Fruit fly (Drosophila melanogaster) whole organism, embryonic: ENCODE data around the gene a10.

Experiments used
- Antp ChIP-seq: fragments of 200-800 bp; sonication (Bioruptor generic); optimal IDR thresholded peaks from 3 replicates; lab custom pipeline; 2016; ENCODE audit warnings: missing biosample characterization, missing genetic modification characterization
- Asciz ChIP-seq: fragments of 200-800 bp; sonication (Bioruptor generic); optimal IDR thresholded peaks from 2 replicates; lab custom pipeline; 2017; ENCODE audit warnings: missing biosample characterization, mild to moderate bottlenecking, missing genetic modification characterization, missing genetic modification reagents
- Bgb ChIP-seq: fragments of 200-800 bp; sonication (Bioruptor generic); IDR thresholded peaks from 2 replicates; pipeline ENCODE4 v1.3.6; 2022; ENCODE audit warnings: missing biosample characterization, missing genetic modification characterization; ENCODE audit not compliant: partially characterized antibody
- CG10209 ChIP-seq: fragments of 200-800 bp; sonication (Bioruptor generic); optimal IDR thresholded peaks from 3 replicates; lab custom pipeline; 2017; ENCODE audit warnings: missing biosample characterization, mild to moderate bottlenecking, missing genetic modification characterization, missing genetic modification reagents
- CG12391 ChIP-seq: fragments of 200-800 bp; sonication (Bioruptor generic); optimal IDR thresholded peaks from 3 replicates; lab custom pipeline; 2018; ENCODE audit warnings: missing biosample characterization, mild to moderate bottlenecking, missing genetic modification characterization, moderate library complexity
- CG13624 ChIP-seq: fragments of 200-800 bp; sonication (Bioruptor generic); optimal IDR thresholded peaks from 2 replicates; lab custom pipeline; 2016; ENCODE audit warnings: missing biosample characterization, missing genetic modification characterization
- CG16863 ChIP-seq: fragments of 200-800 bp; sonication (Bioruptor generic); optimal IDR thresholded peaks from 3 replicates; lab custom pipeline; 2016; ENCODE audit warnings: missing biosample characterization, missing genetic modification characterization
- CG3281 ChIP-seq: fragments of 200-800 bp; sonication (Bioruptor generic); optimal IDR thresholded peaks from 3 replicates; lab custom pipeline; 2017; ENCODE audit warnings: missing biosample characterization, mild to moderate bottlenecking, missing genetic modification characterization
- CG3726 ChIP-seq: fragments of 200-800 bp; sonication (Bioruptor generic); IDR thresholded peaks from 3 replicates; pipeline ENCODE4, ENCODE4 v1.3.6; 2022; ENCODE audit warnings: missing biosample characterization, missing genetic modification characterization
- CG42726 ChIP-seq: fragments of 200-800 bp; sonication (Bioruptor generic); IDR thresholded peaks from 2 replicates; pipeline ENCODE4 v1.3.6; 2022; ENCODE audit warnings: missing biosample characterization, missing genetic modification characterization; ENCODE audit not compliant: partially characterized antibody
- CG4820 ChIP-seq: fragments of 200-800 bp; sonication (Bioruptor generic); optimal IDR thresholded peaks from 3 replicates; lab custom pipeline; 2016; ENCODE audit warnings: missing biosample characterization, missing genetic modification characterization
- CG5180 ChIP-seq: fragments of 200-800 bp; sonication (Bioruptor generic); optimal IDR thresholded peaks from 3 replicates; lab custom pipeline; 2017; ENCODE audit warnings: missing biosample characterization, missing genetic modification characterization, mild to moderate bottlenecking, moderate library complexity, missing genetic modification reagents
- CG6854 ChIP-seq: fragments of 200-800 bp; sonication (Bioruptor generic); optimal IDR thresholded peaks from 3 replicates; lab custom pipeline; 2017; ENCODE audit warnings: missing biosample characterization, mild to moderate bottlenecking, missing genetic modification characterization
- CG7786 ChIP-seq: fragments of 200-800 bp; sonication (Bioruptor generic); optimal IDR thresholded peaks from 2 replicates; lab custom pipeline; 2016; ENCODE audit warnings: missing biosample characterization, missing genetic modification characterization
- Camta ChIP-seq: fragments of 200-800 bp; sonication (Bioruptor generic); optimal IDR thresholded peaks from 2 replicates; lab custom pipeline; 2016; ENCODE audit warnings: missing biosample characterization, missing genetic modification characterization
- CkIIα-i1 ChIP-seq: fragments of 200-800 bp; sonication (Bioruptor generic); IDR thresholded peaks from 2 replicates; pipeline ENCODE4 v1.3.6; 2022; ENCODE audit warnings: missing biosample characterization, missing genetic modification characterization
- Dip2 ChIP-seq: fragments of 200-800 bp; sonication (Bioruptor generic); IDR thresholded peaks from 2 replicates; pipeline ENCODE4 v1.3.6; 2022; ENCODE audit warnings: missing biosample characterization, missing genetic modification characterization
- Dip3 ChIP-seq: fragments of 200-800 bp; sonication (Bioruptor generic); optimal IDR thresholded peaks from 3 replicates; lab custom pipeline; 2016; ENCODE audit warnings: missing biosample characterization, missing genetic modification characterization
- E2f2 ChIP-seq: fragments of 200-800 bp; sonication (Bioruptor generic); IDR thresholded peaks from 2 replicates; pipeline ENCODE4 v1.3.6; 2022; ENCODE audit warnings: missing biosample characterization, missing genetic modification characterization
- ERR ChIP-seq: fragments of 200-800 bp; sonication (Bioruptor generic); optimal IDR thresholded peaks from 2 replicates; lab custom pipeline; 2016; ENCODE audit warnings: missing biosample characterization, missing genetic modification characterization
- Eip74EF ChIP-seq, 2 experiments: fragments of 200-800 bp in 1 of 2; fragments of >200 bp in 1 of 2; sonication (Bioruptor generic) in 1 of 2; optimal IDR thresholded peaks; 2 replicates each; lab custom pipeline; 2017 to 2019; ENCODE audit warnings: missing biosample characterization in 2 of 2, missing genetic modification characterization in 2 of 2, mild to moderate bottlenecking in 1 of 2, moderate library complexity in 1 of 2
- GATAe ChIP-seq: fragments of 200-800 bp; sonication (Bioruptor generic); conservative IDR thresholded peaks from 2 replicates; pipeline ENCODE4 v1.3.6; 2022; ENCODE audit warnings: missing biosample characterization, missing genetic modification characterization
- HHEX ChIP-seq: fragments of 200-800 bp; sonication (Bioruptor generic); optimal IDR thresholded peaks from 3 replicates; lab custom pipeline; 2017; ENCODE audit warnings: missing biosample characterization, mild to moderate bottlenecking, missing genetic modification characterization, missing genetic modification reagents
- Hmx ChIP-seq: fragments of 200-800 bp; sonication (Bioruptor generic); optimal IDR thresholded peaks from 2 replicates; lab custom pipeline; 2016; ENCODE audit warnings: missing biosample characterization, missing genetic modification characterization
- Hr3 ChIP-seq: fragments of 200-800 bp; sonication (Bioruptor generic); optimal IDR thresholded peaks from 3 replicates; lab custom pipeline; 2016; ENCODE audit warnings: missing biosample characterization, missing genetic modification characterization
- MBD-R2 ChIP-seq: fragments of 200-800 bp; sonication (Bioruptor generic); IDR thresholded peaks from 2 replicates; pipeline ENCODE4 v1.3.6; 2022; ENCODE audit warnings: missing biosample characterization, missing genetic modification characterization
- Myb ChIP-seq: fragments of 200-800 bp; sonication (Bioruptor generic); optimal IDR thresholded peaks from 2 replicates; lab custom pipeline; 2016; ENCODE audit warnings: missing biosample characterization, missing genetic modification characterization
- PHDP ChIP-seq: fragments of 200-800 bp; sonication (Bioruptor generic); optimal IDR thresholded peaks from 3 replicates; lab custom pipeline; 2018; ENCODE audit warnings: missing biosample characterization, mild to moderate bottlenecking, missing genetic modification characterization, moderate library complexity
- TFAM ChIP-seq: fragments of 200-800 bp; sonication (Bioruptor generic); optimal IDR thresholded peaks from 2 replicates; lab custom pipeline; 2017; ENCODE audit warnings: missing biosample characterization, missing genetic modification characterization, inconsistent platforms
- Tbp ChIP-seq: fragments of >200 bp; optimal IDR thresholded peaks from 2 replicates; lab custom pipeline; 2018; ENCODE audit warnings: missing biosample characterization, missing genetic modification characterization
- al ChIP-seq: fragments of 200-800 bp; sonication (Bioruptor generic); IDR thresholded peaks from 2 replicates; pipeline ENCODE4 v1.3.6; 2022; ENCODE audit warnings: missing biosample characterization, missing genetic modification characterization
- cad ChIP-seq: fragments of >200 bp; optimal IDR thresholded peaks from 2 replicates; lab custom pipeline; 2017; ENCODE audit warnings: missing biosample characterization, missing genetic modification characterization
- esg ChIP-seq: fragments of 200-800 bp; sonication (Bioruptor generic); conservative IDR thresholded peaks from 2 replicates; pipeline ENCODE4 v1.3.6; 2022; ENCODE audit warnings: missing biosample characterization, missing genetic modification characterization
- eve ChIP-seq, 2 experiments: fragments of >200 bp; optimal IDR thresholded peaks; 2 replicates each; lab custom pipeline; 2017; ENCODE audit warnings: missing biosample characterization in 2 of 2, missing genetic modification characterization in 2 of 2
- fd64A ChIP-seq: fragments of 200-800 bp; sonication (Bioruptor generic); optimal IDR thresholded peaks from 3 replicates; lab custom pipeline; 2018; ENCODE audit warnings: missing biosample characterization, mild to moderate bottlenecking, missing genetic modification characterization
- grau ChIP-seq: fragments of 200-800 bp; optimal IDR thresholded peaks from 3 replicates; lab custom pipeline; 2019; ENCODE audit warnings: missing biosample characterization, mild to moderate bottlenecking, missing genetic modification characterization, moderate library complexity
- h ChIP-seq: fragments of >200 bp; optimal IDR thresholded peaks from 2 replicates; lab custom pipeline; 2017
- hkb ChIP-seq, 2 experiments: fragments of 200-800 bp in 1 of 2; fragments of >200 bp in 1 of 2; sonication (Bioruptor generic) in 1 of 2; IDR thresholded peaks in 1 of 2; optimal IDR thresholded peaks in 1 of 2; 2 replicates each; pipeline versions ENCODE4 v1.3.6 to Lab custom; 2017 to 2022; ENCODE audit warnings: missing biosample characterization in 1 of 2, missing genetic modification characterization in 1 of 2
- ind ChIP-seq: fragments of 200-800 bp; sonication (Bioruptor generic); optimal IDR thresholded peaks from 3 replicates; lab custom pipeline; 2016; ENCODE audit warnings: missing biosample characterization, missing genetic modification characterization
- jing ChIP-seq: fragments of 200-800 bp; sonication (Bioruptor generic); optimal IDR thresholded peaks from 2 replicates; lab custom pipeline; 2018; ENCODE audit warnings: missing biosample characterization, mild to moderate bottlenecking, missing genetic modification characterization
- knrl ChIP-seq: fragments of 200-800 bp; sonication (Bioruptor generic); IDR thresholded peaks from 3 replicates; pipeline ENCODE4 v1.3.6; 2022; ENCODE audit warnings: missing biosample characterization, missing genetic modification characterization; ENCODE audit not compliant: partially characterized antibody
- mam ChIP-seq: fragments of 200-800 bp; sonication (Bioruptor generic); optimal IDR thresholded peaks from 3 replicates; lab custom pipeline; 2016; ENCODE audit warnings: missing biosample characterization, missing genetic modification characterization
- nerfin-1 ChIP-seq: fragments of 200-800 bp; sonication (Bioruptor generic); optimal IDR thresholded peaks from 3 replicates; lab custom pipeline; 2019; ENCODE audit warnings: missing biosample characterization, mild to moderate bottlenecking, missing genetic modification characterization, moderate library complexity
- pfk ChIP-seq: fragments of 200-800 bp; sonication (Bioruptor generic); optimal IDR thresholded peaks from 2 replicates; lab custom pipeline; 2018; ENCODE audit warnings: missing biosample characterization, mild to moderate bottlenecking, missing genetic modification characterization, moderate library complexity
- slbo ChIP-seq: fragments of 200-800 bp; sonication (Bioruptor generic); IDR thresholded peaks from 2 replicates; pipeline ENCODE4 v1.3.6; 2022; ENCODE audit warnings: missing biosample characterization, missing genetic modification characterization
- tio ChIP-seq: fragments of 200-800 bp; sonication (Bioruptor generic); optimal IDR thresholded peaks from 2 replicates; lab custom pipeline; 2017; ENCODE audit warnings: missing biosample characterization, missing genetic modification characterization, inconsistent platforms
- zf30C ChIP-seq: fragments of 200-800 bp; sonication (Bioruptor generic); optimal IDR thresholded peaks from 3 replicates; lab custom pipeline; 2018; ENCODE audit warnings: missing biosample characterization, mild to moderate bottlenecking, missing genetic modification characterization
- zfh2 ChIP-seq: fragments of 200-800 bp; sonication (Bioruptor generic); optimal IDR thresholded peaks from 2 replicates; lab custom pipeline; 2016; ENCODE audit warnings: missing biosample characterization, missing genetic modification characterization

Gene a10

DNA sequence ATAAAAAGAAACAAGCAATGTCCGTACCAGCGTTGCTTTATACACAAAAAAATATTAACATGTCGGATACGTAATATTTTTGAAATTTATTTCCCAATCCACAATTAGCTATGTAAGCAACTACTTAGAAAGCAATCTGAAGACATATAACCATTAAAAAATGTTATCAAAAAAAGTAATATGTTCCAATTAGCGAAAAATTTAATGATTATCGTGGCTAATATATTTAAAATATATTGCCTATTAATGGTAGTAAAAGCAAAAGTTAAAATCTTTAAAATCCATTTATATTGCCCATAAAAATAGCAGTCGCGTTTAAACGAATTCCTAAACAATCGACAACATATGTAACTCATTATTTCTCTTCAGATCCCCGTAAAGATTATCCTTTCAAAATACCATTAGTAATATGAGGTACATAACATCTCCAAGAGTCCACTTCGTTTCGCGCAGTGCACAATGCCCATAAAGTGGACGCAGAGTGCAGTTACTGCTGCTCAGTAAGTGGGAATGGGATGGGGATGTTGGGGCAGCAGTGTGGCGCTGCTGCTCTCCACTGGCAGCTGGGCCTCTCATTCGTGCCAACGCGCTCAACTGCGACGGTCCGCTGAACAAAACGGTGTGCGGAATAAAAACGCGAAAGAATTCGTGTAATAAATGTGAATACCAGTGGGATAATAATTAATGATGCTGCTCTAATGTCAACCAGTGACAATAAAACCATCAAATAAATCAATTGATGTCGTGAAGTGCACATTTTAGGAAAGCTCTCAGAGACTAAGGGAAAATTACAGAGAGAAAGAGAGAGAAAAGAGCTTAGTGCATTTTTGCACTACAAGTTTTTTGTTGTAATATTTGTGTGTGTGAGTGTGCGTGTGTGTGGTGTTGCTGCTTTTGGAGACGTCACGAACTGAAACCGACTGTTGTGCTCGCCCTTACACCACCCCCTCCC is 37.2 kb downstream of the a10 start (continued):
- TF ChIP-seq CG13624 (GFP tag; lab: Kevin White, UChicago) (peak; percentile 38), CG4820 (GFP tag; lab: Kevin White, UChicago) (peak; percentile 48), Tbp (GFP tag; lab: Kevin White, UChicago) (no peak), mam (peak; percentile 23), fd64A (GFP tag; lab: Kevin White, UChicago) (no peak), MBD-R2 (no peak; the same call in 1 of the 2 replicates), Bgb (GFP tag; lab: Robert Waterston, UW) (no peak), PHDP (tag; lab: Kevin White, UChicago) (peak; percentile 28), E2f2 (GFP tag; lab: Robert Waterston, UW) (0 out of 2 replicates have a peak, but pooled peaks have one; percentile 11), HHEX (GFP tag; lab: Kevin White, UChicago) (peak; percentile 5), Antp (GFP tag; lab: Kevin White, UChicago) (peak; percentile 14), CG3281 (GFP tag; lab: Kevin White, UChicago) (peak; percentile 68), CkIIα-i1 (GFP tag; lab: Robert Waterston, UW) (no peak), Camta (GFP tag; lab: Kevin White, UChicago) (peak; percentile 31), CG6854 (peak; percentile 14), GATAe (GFP tag; lab: Robert Waterston, UW) (no peak), Eip74EF (GFP tag; optimal IDR thresholded peaks at IDR 0.05; lab: Kevin White, UChicago) (no peak), grau (tag; lab: Kevin White, UChicago) (peak; percentile 58), CG16863 (peak; percentile 33), Hmx (GFP tag; lab: Kevin White, UChicago) (no peak), hkb (optimal IDR thresholded peaks at IDR 0.05; lab: Kevin White, UChicago) (no peak), hkb (GFP tag; IDR thresholded peaks at IDR 0.05; lab: Robert Waterston, UW) (no peak; the same call in 1 of the 2 replicates), h (no peak), Myb (GFP tag; lab: Kevin White, UChicago) (no peak), pfk (GFP tag; lab: Kevin White, UChicago) (no peak), Hr3 (GFP tag; lab: Kevin White, UChicago) (peak; percentile 29), ind (GFP tag; lab: Kevin White, UChicago) (peak; percentile 29), tio (GFP tag; lab: Kevin White, UChicago) (peak; percentile 73), TFAM (GFP tag; lab: Kevin White, UChicago) (no peak), CG5180 (GFP tag; lab: Kevin White, UChicago) (peak; percentile 63), zfh2 (GFP tag; lab: Kevin White, UChicago) (peak; percentile 19), knrl (GFP tag; lab: Robert Waterston, UW) (no peak), jing (GFP tag; lab: Kevin White, UChicago) (no peak), CG12391 (tag; lab: Kevin White, UChicago) (peak; percentile 64), CG7786 (GFP tag; lab: Kevin White, UChicago) (peak; percentile 11), esg (GFP tag; lab: Robert Waterston, UW) (0 out of 2 replicates have a peak, but pooled peaks have one; percentile 15), CG10209 (peak; percentile 63), ERR (GFP tag; lab: Kevin White, UChicago) (no peak), Dip3 (no peak), Dip2 (GFP tag; lab: Robert Waterston, UW) (no peak), cad (GFP tag; lab: Kevin White, UChicago) (no peak), CG3726 (GFP tag; lab: Robert Waterston, UW) (peak; percentile 28; the same call in 1 of the 3 replicates), al (GFP tag; lab: Robert Waterston, UW) (peak; percentile 49; the same call in 1 of the 2 replicates), nerfin-1 (tag; lab: Kevin White, UChicago) (peak; percentile 18), zf30C (GFP tag; lab: Kevin White, UChicago) (no peak), slbo (GFP tag; lab: Robert Waterston, UW) (peak; percentile 67), CG42726 (GFP tag; lab: Robert Waterston, UW) (no peak), Asciz (GFP tag; lab: Kevin White, UChicago) (peak; percentile 60), eve (GFP tag; optimal IDR thresholded peaks at IDR 0.05; lab: Kevin White, UChicago) (peak in 1 of 2 experiments; percentile 33)
